Fruit fly (Drosophila melanogaster) whole organism, wandering third instar larva: ENCODE data around the gene CG10874.

ENCODE experiments used
- Abd-B ChIP-seq: fragments of >200 bp; optimal IDR thresholded peaks from 2 replicates; lab custom pipeline; 2017; ENCODE audit warnings: missing biosample characterization, missing genetic modification characterization
- CG32264 ChIP-seq: fragments of 200-800 bp; sonication (Bioruptor generic); optimal IDR thresholded peaks from 2 replicates; lab custom pipeline; 2016; ENCODE audit warnings: missing biosample characterization, missing genetic modification characterization
- CG9705 ChIP-seq: fragments of 200-800 bp; sonication (Bioruptor generic); optimal IDR thresholded peaks from 2 replicates; lab custom pipeline; 2018; ENCODE audit warnings: missing biosample characterization, mild to moderate bottlenecking, missing genetic modification characterization
- CrebA ChIP-seq: fragments of 200-800 bp; sonication (Bioruptor generic); optimal IDR thresholded peaks from 2 replicates; lab custom pipeline; 2016; ENCODE audit warnings: missing biosample characterization, mild to moderate bottlenecking, missing genetic modification characterization, borderline replicate concordance
- Dfd ChIP-seq: fragments of >200 bp; optimal IDR thresholded peaks from 2 replicates; lab custom pipeline; 2017; ENCODE audit warnings: missing biosample characterization, missing genetic modification characterization
- Dif ChIP-seq: fragments of 200-275, 200-300 bp; sonication (Bioruptor generic); optimal IDR thresholded peaks from 2 replicates; lab custom pipeline; 2018; ENCODE audit warnings: missing biosample characterization, missing genetic modification characterization; ENCODE audit not compliant: partially characterized antibody
- GATAd ChIP-seq: sonication (Bioruptor generic); optimal IDR thresholded peaks from 2 replicates; lab custom pipeline; 2016; ENCODE audit warnings: missing biosample characterization, missing genetic modification characterization
- HLH106 ChIP-seq: fragments of 200-800 bp; optimal IDR thresholded peaks from 3 replicates; lab custom pipeline; 2019; ENCODE audit warnings: missing biosample characterization, mild to moderate bottlenecking, missing genetic modification characterization, moderate library complexity
- Hnf4 ChIP-seq: fragments of 200-800 bp; sonication (Bioruptor generic); optimal IDR thresholded peaks from 2 replicates; lab custom pipeline; 2016; ENCODE audit warnings: missing biosample characterization, mild to moderate bottlenecking, missing genetic modification characterization
- Hr78 ChIP-seq: fragments of >200 bp; optimal IDR thresholded peaks from 2 replicates; lab custom pipeline; 2017; ENCODE audit warnings: missing biosample characterization, missing genetic modification characterization
- Hr83 ChIP-seq: fragments of 200-300 bp; sonication (Bioruptor generic); optimal IDR thresholded peaks from 2 replicates; lab custom pipeline; 2016; ENCODE audit warnings: missing biosample characterization, mild to moderate bottlenecking, missing genetic modification characterization, moderate library complexity; ENCODE audit not compliant: poor library complexity, severe bottlenecking
- Jra ChIP-seq: sonication (Bioruptor generic); optimal IDR thresholded peaks from 2 replicates; lab custom pipeline; 2016; ENCODE audit warnings: missing biosample characterization, missing genetic modification characterization
- Mio ChIP-seq: sonication (Bioruptor generic); optimal IDR thresholded peaks from 2 replicates; lab custom pipeline; 2016; ENCODE audit warnings: missing biosample characterization, missing genetic modification characterization
- Myc ChIP-seq: fragments of >200 bp; optimal IDR thresholded peaks from 2 replicates; lab custom pipeline; 2017
- N ChIP-seq: fragments of >200 bp; optimal IDR thresholded peaks from 2 replicates; lab custom pipeline; 2018; ENCODE audit warnings: missing biosample characterization, missing external identifiers, missing genetic modification characterization
- OdsH ChIP-seq: fragments of 200-800 bp; sonication (Bioruptor generic); optimal IDR thresholded peaks from 2 replicates; lab custom pipeline; 2016; ENCODE audit warnings: missing biosample characterization, mild to moderate bottlenecking, missing genetic modification characterization
- Rel ChIP-seq, 2 experiments: fragments of 200-800 bp; sonication (Bioruptor generic) in 1 of 2; optimal IDR thresholded peaks; 2 replicates in 1 of 2; 3 replicates in 1 of 2; lab custom pipeline; 2016 to 2019; ENCODE audit warnings: mild to moderate bottlenecking in 2 of 2, missing biosample characterization in 2 of 2, missing genetic modification characterization in 2 of 2, moderate library complexity in 1 of 2
- Sp1 ChIP-seq: fragments of 200-800 bp; sonication (Bioruptor generic); optimal IDR thresholded peaks from 3 replicates; lab custom pipeline; 2019; ENCODE audit warnings: missing biosample characterization, mild to moderate bottlenecking, missing genetic modification characterization, moderate library complexity
- Vsx2 ChIP-seq: fragments of 200-300, 225-300 bp; sonication (Bioruptor generic); optimal IDR thresholded peaks from 2 replicates; lab custom pipeline; 2018; ENCODE audit warnings: missing biosample characterization, missing genetic modification characterization; ENCODE audit not compliant: partially characterized antibody
- br ChIP-seq: fragments of 200-800 bp; sonication (Bioruptor generic); optimal IDR thresholded peaks from 2 replicates; lab custom pipeline; 2016; ENCODE audit warnings: missing biosample characterization, missing genetic modification characterization
- brk ChIP-seq: fragments of 200-800 bp; sonication (Bioruptor generic); optimal IDR thresholded peaks from 2 replicates; lab custom pipeline; 2016; ENCODE audit warnings: missing biosample characterization, mild to moderate bottlenecking, missing genetic modification characterization
- dl ChIP-seq, 2 experiments: fragments of 175-275, 200-275 bp in 1 of 2; fragments of 200-275 bp in 1 of 2; sonication (Bioruptor generic); optimal IDR thresholded peaks; lab custom pipeline; 2018; ENCODE audit warnings: mild to moderate bottlenecking in 2 of 2, missing biosample characterization in 2 of 2, missing genetic modification characterization in 2 of 2, moderate library complexity in 2 of 2; ENCODE audit not compliant: partially characterized antibody in 2 of 2, insufficient read depth in 1 of 2
- dmrt93B ChIP-seq: fragments of 200-800 bp; sonication (Bioruptor generic); optimal IDR thresholded peaks from 2 replicates; lab custom pipeline; 2018; ENCODE audit warnings: missing biosample characterization, mild to moderate bottlenecking, missing genetic modification characterization
- dsf ChIP-seq: sonication (Bioruptor generic); optimal IDR thresholded peaks from 2 replicates; lab custom pipeline; 2016; ENCODE audit warnings: missing biosample characterization, missing genetic modification characterization, borderline replicate concordance
- ey ChIP-seq: fragments of 200-800 bp; sonication (Bioruptor generic); optimal IDR thresholded peaks from 2 replicates; lab custom pipeline; 2016; ENCODE audit warnings: missing biosample characterization, missing genetic modification characterization
- foxo ChIP-seq, 2 experiments: fragments of 200-800 bp; sonication (Bioruptor generic); optimal IDR thresholded peaks; 2 replicates in 1 of 2; 3 replicates in 1 of 2; lab custom pipeline; 2016 to 2017; ENCODE audit warnings: missing biosample characterization in 2 of 2, missing genetic modification characterization in 2 of 2
- fru ChIP-seq: fragments of 200-800 bp; sonication (Bioruptor generic); optimal IDR thresholded peaks from 3 replicates; lab custom pipeline; 2016; ENCODE audit warnings: missing biosample characterization, mild to moderate bottlenecking, missing genetic modification characterization
- h ChIP-seq: fragments of 200-800 bp; sonication (Bioruptor generic); optimal IDR thresholded peaks from 3 replicates; lab custom pipeline; 2016; ENCODE audit warnings: missing biosample characterization, mild to moderate bottlenecking, missing genetic modification characterization
- jim ChIP-seq: fragments of 175-275, 200-325 bp; sonication (Bioruptor generic); optimal IDR thresholded peaks from 2 replicates; lab custom pipeline; 2016; ENCODE audit warnings: missing biosample characterization, mild to moderate bottlenecking, missing genetic modification characterization
- lola ChIP-seq: fragments of >200 bp; optimal IDR thresholded peaks from 2 replicates; lab custom pipeline; 2017; ENCODE audit warnings: missing biosample characterization, missing genetic modification characterization
- pan ChIP-seq: fragments of >200 bp; optimal IDR thresholded peaks from 2 replicates; lab custom pipeline; 2017
- psq ChIP-seq: fragments of 200-800 bp; sonication (Bioruptor generic); optimal IDR thresholded peaks from 3 replicates; lab custom pipeline; 2017; ENCODE audit warnings: missing biosample characterization, mild to moderate bottlenecking, missing genetic modification characterization, moderate library complexity
- rgr ChIP-seq: fragments of 200-800 bp; sonication (Bioruptor generic); optimal IDR thresholded peaks from 3 replicates; lab custom pipeline; 2016; ENCODE audit warnings: missing biosample characterization, mild to moderate bottlenecking, missing genetic modification characterization
- sage ChIP-seq: fragments of 200-800 bp; sonication (Bioruptor generic); optimal IDR thresholded peaks from 2 replicates; lab custom pipeline; 2016; ENCODE audit warnings: missing biosample characterization, mild to moderate bottlenecking, missing genetic modification characterization
- sv ChIP-seq: fragments of 200-800 bp; sonication (Bioruptor generic); optimal IDR thresholded peaks from 3 replicates; lab custom pipeline; 2016; ENCODE audit warnings: missing biosample characterization, missing genetic modification characterization
- tai ChIP-seq: sonication (Bioruptor generic); optimal IDR thresholded peaks from 2 replicates; lab custom pipeline; 2016; ENCODE audit warnings: missing biosample characterization, missing genetic modification characterization
- usp ChIP-seq: fragments of >200 bp; optimal IDR thresholded peaks from 2 replicates; lab custom pipeline; 2017; ENCODE audit warnings: missing biosample characterization, missing genetic modification characterization
- woc ChIP-seq: sonication (Bioruptor generic); optimal IDR thresholded peaks from 2 replicates; lab custom pipeline; 2016; ENCODE audit warnings: missing biosample characterization, mild to moderate bottlenecking, missing genetic modification characterization

CG10874 gene

DNA sequence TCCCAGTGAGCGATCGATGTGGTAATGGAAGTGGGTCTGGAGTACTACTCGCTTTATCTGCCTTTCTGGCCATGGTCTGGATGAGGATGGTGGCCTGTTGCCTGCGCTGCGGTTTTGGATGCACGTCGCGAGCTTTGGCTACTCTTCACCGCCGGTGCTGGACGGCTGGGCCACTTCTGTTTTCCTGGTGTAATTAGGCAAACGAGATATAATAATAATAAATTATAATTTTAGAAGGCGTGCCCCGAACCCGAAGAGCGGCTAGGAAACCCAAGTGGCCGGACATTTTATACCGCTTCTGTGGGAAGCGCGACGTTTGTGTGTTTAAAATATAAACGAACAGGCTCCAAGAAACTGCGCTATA, 7.2 kb upstream of the CG10874 start:
- TF ChIP-seq dl (GFP tag; optimal IDR thresholded peaks at IDR 0.05; lab: Kevin White, UChicago; ENCODE audit: insufficient read depth in 1 of 2, partially characterized antibody in 2 of 2) (peak in 1 of 2 experiments; percentile 11), dmrt93B (GFP tag; lab: Kevin White, UChicago) (no peak), h (no peak), rgr (GFP tag; lab: Kevin White, UChicago) (no peak), tai (GFP tag; lab: Kevin White, UChicago) (no peak), Rel (GFP tag; optimal IDR thresholded peaks at IDR 0.05; lab: Kevin White, UChicago) (peak; percentile 62), Rel (tag; optimal IDR thresholded peaks at IDR 0.05; lab: Kevin White, UChicago) (no peak), sage (GFP tag; lab: Kevin White, UChicago) (no peak), Dfd (no peak), OdsH (GFP tag; lab: Kevin White, UChicago) (no peak), Myc (lab: Kevin White, UChicago) (no peak), brk (GFP tag; lab: Kevin White, UChicago) (no peak), jim (GFP tag; lab: Kevin White, UChicago) (no peak), sv (GFP tag; lab: Kevin White, UChicago) (no peak), usp (GFP tag; lab: Kevin White, UChicago) (no peak)

DNA sequence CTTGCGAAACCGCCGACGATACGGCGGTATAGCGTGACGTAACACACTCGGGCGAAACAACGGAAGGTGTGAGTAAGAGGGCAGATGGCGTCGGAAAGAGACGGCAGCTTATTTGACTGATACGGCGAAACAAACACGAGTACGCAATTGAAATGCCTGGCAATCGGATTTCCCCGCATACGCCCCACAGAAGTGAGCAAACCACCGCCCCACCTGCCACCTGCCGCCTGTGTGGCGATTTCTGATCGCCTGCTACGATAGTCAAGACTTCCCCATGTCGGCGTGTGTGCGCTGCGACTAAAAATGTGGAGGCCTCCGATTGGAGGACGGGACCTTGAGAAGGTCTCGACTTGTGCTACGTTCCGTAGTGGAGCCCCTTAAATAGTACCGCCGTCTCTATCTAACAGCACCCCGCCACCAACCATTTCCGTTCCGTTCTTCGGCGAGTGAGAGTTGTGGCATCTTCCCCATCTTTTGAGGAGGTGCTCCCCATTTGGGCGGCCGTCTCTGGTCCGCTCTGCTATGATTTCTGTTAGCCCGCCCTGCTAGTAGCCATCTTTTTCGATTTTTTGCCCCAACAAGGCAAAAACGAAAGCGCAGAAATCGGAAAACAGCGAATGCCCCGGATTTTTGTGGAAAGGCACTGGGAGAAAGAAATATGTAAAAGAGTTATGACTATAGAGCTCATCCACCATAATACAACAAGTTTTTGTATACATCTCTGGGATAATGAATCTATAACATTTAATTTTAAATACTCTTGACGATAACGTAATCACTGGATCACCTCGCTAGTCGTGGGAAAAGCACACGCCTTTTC, 6.6 kb upstream of the CG10874 start:
- no peak for TF ChIP-seq N
- no peak for TF ChIP-seq pan
- TF ChIP-seq usp (GFP tag; lab: Kevin White, UChicago), result no peak
- TF ChIP-seq CG9705 (GFP tag; lab: Kevin White, UChicago), result peak; percentile 75
- no peak for TF ChIP-seq Abd-B (GFP tag; lab: Kevin White, UChicago)
- TF ChIP-seq brk (GFP tag; lab: Kevin White, UChicago), result peak; percentile 90
- TF ChIP-seq dsf (GFP tag; lab: Kevin White, UChicago), result peak; percentile 80
- TF ChIP-seq Hr83, result peak; percentile 79
- TF ChIP-seq foxo (GFP tag; optimal IDR thresholded peaks at IDR 0.05; lab: Kevin White, UChicago), result peak; percentile 87 to 98
- peak; percentile 95 for TF ChIP-seq Sp1 (GFP tag; lab: Kevin White, UChicago)
- no peak for TF ChIP-seq Hr78 (GFP tag; lab: Kevin White, UChicago)
- peak; percentile 78 for TF ChIP-seq Mio (GFP tag; lab: Kevin White, UChicago)
- TF ChIP-seq Myc (lab: Kevin White, UChicago), result peak; percentile 3
- peak; percentile 95 for TF ChIP-seq HLH106 (tag; lab: Kevin White, UChicago)
- peak; percentile 93 for TF ChIP-seq psq (GFP tag; lab: Kevin White, UChicago)
- TF ChIP-seq Dif (GFP tag; lab: Kevin White, UChicago), result peak; percentile 92
- peak; percentile 98 for TF ChIP-seq ey
- TF ChIP-seq lola (GFP tag; lab: Kevin White, UChicago), result no peak
- peak; percentile 97 for TF ChIP-seq br (GFP tag; lab: Kevin White, UChicago)
- no peak for TF ChIP-seq GATAd
- TF ChIP-seq Jra (GFP tag; lab: Kevin White, UChicago), result peak; percentile 80
- TF ChIP-seq CG32264 (GFP tag; lab: Kevin White, UChicago), result peak; percentile 97
- TF ChIP-seq woc (GFP tag; lab: Kevin White, UChicago), result peak; percentile 94
- peak; percentile 98 for TF ChIP-seq h
- TF ChIP-seq OdsH (GFP tag; lab: Kevin White, UChicago), result peak; percentile 97
- peak; percentile 96 for TF ChIP-seq sage (GFP tag; lab: Kevin White, UChicago)
- peak; percentile 72 to 77 for TF ChIP-seq dl (GFP tag; optimal IDR thresholded peaks at IDR 0.05; lab: Kevin White, UChicago; ENCODE audit: insufficient read depth in 1 of 2, partially characterized antibody in 2 of 2)
- peak; percentile 95 for TF ChIP-seq dmrt93B (GFP tag; lab: Kevin White, UChicago)
- TF ChIP-seq Dfd, result no peak
- TF ChIP-seq Vsx2 (GFP tag; lab: Kevin White, UChicago), result peak; percentile 93
- TF ChIP-seq tai (GFP tag; lab: Kevin White, UChicago), result peak; percentile 87
- peak; percentile 65 for TF ChIP-seq sv (GFP tag; lab: Kevin White, UChicago)
- TF ChIP-seq rgr (GFP tag; lab: Kevin White, UChicago), result peak; percentile 97
- TF ChIP-seq fru, result peak; percentile 98
- peak; percentile 95 for TF ChIP-seq Hnf4 (GFP tag; lab: Kevin White, UChicago)
- peak; percentile 90 for TF ChIP-seq CrebA (GFP tag; lab: Kevin White, UChicago)
- no peak for TF ChIP-seq jim (GFP tag; lab: Kevin White, UChicago)
- TF ChIP-seq Rel (GFP tag; optimal IDR thresholded peaks at IDR 0.05; lab: Kevin White, UChicago), result peak; percentile 90
- TF ChIP-seq Rel (tag; optimal IDR thresholded peaks at IDR 0.05; lab: Kevin White, UChicago), result peak; percentile 98
